Worm (Caenorhabditis elegans): ENCODE measurements around the gene tbc-8.
A peak's percentile ranks its signal among the peaks of the same experiment; 100 is the strongest.

Gene tbc-8

ce11 chrIII:10398919-10399318, 34.2 kb downstream of the tbc-8 start (continued):
- TF ChIP-seq nhr-237 (tag; optimal IDR thresholded peaks at IDR 0.05) (no peak), elt-2 (tag; optimal IDR thresholded peaks at IDR 0.05) (no peak), pqm-1 (tag; optimal IDR thresholded peaks at IDR 0.05) (no peak), blmp-1 (tag; optimal IDR thresholded peaks at IDR 0.05) (no peak), dsc-1 (tag; optimal IDR thresholded peaks at IDR 0.05) (no peak)

DNA sequence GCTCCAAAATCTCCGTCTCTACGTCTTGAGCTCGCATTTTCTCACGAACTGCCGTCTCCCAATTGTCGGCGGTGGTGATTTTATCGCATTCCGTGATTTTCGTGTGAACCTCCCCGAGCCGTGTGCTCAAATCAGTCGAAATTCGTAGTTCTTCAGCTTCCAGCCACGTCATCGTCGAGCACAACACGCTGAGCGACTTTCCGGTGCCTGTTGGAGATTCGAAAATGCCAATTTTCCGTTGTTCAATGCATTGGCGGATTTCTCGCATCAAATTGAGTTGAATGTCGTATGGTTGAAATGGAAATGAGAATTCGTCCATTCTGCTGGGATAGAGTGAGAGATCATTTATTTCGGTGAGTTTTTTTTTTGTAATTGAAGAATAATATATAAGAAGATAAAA, 40.2 kb downstream of the tbc-8 start, which contains the start of the genes M03C11.3 and chl-1:
Gene M03C11.3, plus strand, starts transcription at position 153 of the 400 bp plus-strand sequence.
Gene chl-1, minus strand, starts transcription at position 323 of the 400 bp plus-strand sequence.
- TF ChIP-seq lin-14 (GFP tag; optimal IDR thresholded peaks at IDR 0.05) (no peak), ets-5 (GFP tag; IDR thresholded peaks at IDR 0.05) (no peak), efl-1 (optimal IDR thresholded peaks at IDR 0.05) (no peak), efl-1 (GFP tag; optimal IDR thresholded peaks at IDR 0.05 in 1 of 2) (peak in 1 of 2 experiments; percentile 91), nhr-19 (GFP tag; conservative IDR thresholded peaks at IDR 0.05) (no peak), grh-1 (GFP tag; IDR thresholded peaks at IDR 0.05) (no peak), nhr-85 (tag) (no peak)

ce11 chrIII:10407198-10407663, 42.5 kb downstream of the tbc-8 start, which contains the start of gene hat-1:
Gene hat-1, minus strand, starts transcription at chrIII:10407248.
- TF ChIP-seq Y116A8C.19 (tag; optimal IDR thresholded peaks at IDR 0.05; ENCODE audit: borderline replicate concordance): no peak
- peak; percentile 98 for TF ChIP-seq nhr-47 (tag; optimal IDR thresholded peaks at IDR 0.05)
- peak; percentile 71 for TF ChIP-seq aly-2 (tag; optimal IDR thresholded peaks at IDR 0.05)
- peak; percentile 95 for TF ChIP-seq jun-1 (tag; optimal IDR thresholded peaks at IDR 0.05)
- TF ChIP-seq unc-62 (GFP tag; optimal IDR thresholded peaks at IDR 0.05): no peak
- peak; percentile 91 for TF ChIP-seq lin-15B (tag; optimal IDR thresholded peaks at IDR 0.05)
- peak; percentile 91 for TF ChIP-seq mab-9 (GFP tag; IDR thresholded peaks at IDR 0.05)
- TF ChIP-seq nhr-12 (tag; optimal IDR thresholded peaks at IDR 0.05): no peak
- peak; percentile 97 for TF ChIP-seq nhr-19 (GFP tag; conservative IDR thresholded peaks at IDR 0.05)
- TF ChIP-seq fkh-4 (tag; optimal IDR thresholded peaks at IDR 0.05; ENCODE audit: borderline replicate concordance): peak; percentile 76
- TF ChIP-seq tbx-2 (tag; optimal IDR thresholded peaks at IDR 0.05): peak; percentile 97
- TF ChIP-seq elt-2 (tag; optimal IDR thresholded peaks at IDR 0.05): peak; percentile 85
- no peak for TF ChIP-seq ces-1 (GFP tag; optimal IDR thresholded peaks at IDR 0.05)
- peak; percentile 95 for TF ChIP-seq lin-13 (GFP tag; optimal IDR thresholded peaks at IDR 0.05)
- no peak for TF ChIP-seq unc-30 (tag; optimal IDR thresholded peaks at IDR 0.05)
- peak; percentile 93 for TF ChIP-seq skn-1 (tag; optimal IDR thresholded peaks at IDR 0.05)
- peak; percentile 95 for TF ChIP-seq mep-1 (tag; optimal IDR thresholded peaks at IDR 0.05)
- TF ChIP-seq nhr-71 (tag; optimal IDR thresholded peaks at IDR 0.05): peak; percentile 98
- TF ChIP-seq efl-3 (GFP tag; optimal IDR thresholded peaks at IDR 0.05): peak; percentile 54
- TF ChIP-seq lsy-2 (tag; optimal IDR thresholded peaks at IDR 0.05): peak; percentile 95 to 96
- peak; percentile 86 for TF ChIP-seq aha-1 (tag; optimal IDR thresholded peaks at IDR 0.05)
- TF ChIP-seq nhr-20 (tag; optimal IDR thresholded peaks at IDR 0.05): peak; percentile 97
- TF ChIP-seq swsn-7 (tag; optimal IDR thresholded peaks at IDR 0.05): peak; percentile 97
- no peak for TF ChIP-seq pqm-1 (tag; optimal IDR thresholded peaks at IDR 0.05)
- peak in 1 of 2 experiments; percentile 7 for TF ChIP-seq egl-27 (tag; optimal IDR thresholded peaks at IDR 0.05)
- peak in 3 of 6 experiments; percentile 71 to 95 (median 91) for TF ChIP-seq elt-3 (tag; optimal IDR thresholded peaks at IDR 0.05)
- TF ChIP-seq fos-1 (tag; optimal IDR thresholded peaks at IDR 0.05): peak; percentile 92
- peak; percentile 96 for TF ChIP-seq dsc-1 (tag; optimal IDR thresholded peaks at IDR 0.05)
- peak; percentile 57 for TF ChIP-seq pag-3 (tag; optimal IDR thresholded peaks at IDR 0.05; ENCODE audit: borderline replicate concordance, insufficient read depth)
- TF ChIP-seq C04F5.9 (tag; optimal IDR thresholded peaks at IDR 0.05): peak; percentile 94
- TF ChIP-seq nhr-11 (tag; optimal IDR thresholded peaks at IDR 0.05): peak; percentile 91
- no peak for TF ChIP-seq lir-3 (tag; optimal IDR thresholded peaks at IDR 0.05; ENCODE audit: poor library complexity)
- TF ChIP-seq blmp-1 (tag; optimal IDR thresholded peaks at IDR 0.05): peak; percentile 82
- peak; percentile 66; the same call in 1 of the 2 replicates for TF ChIP-seq unc-98 (GFP tag; IDR thresholded peaks at IDR 0.05)
- peak; percentile 92 for TF ChIP-seq egl-13 (tag; optimal IDR thresholded peaks at IDR 0.05)
- TF ChIP-seq lin-14 (GFP tag; optimal IDR thresholded peaks at IDR 0.05): peak; percentile 98
- peak; percentile 91 for TF ChIP-seq nhr-77 (tag; optimal IDR thresholded peaks at IDR 0.05)
- TF ChIP-seq hpl-2 (GFP tag; optimal IDR thresholded peaks at IDR 0.05): peak; percentile 77
- TF ChIP-seq ceh-90 (tag; optimal IDR thresholded peaks at IDR 0.05): peak; percentile 60
- TF ChIP-seq hlh-17 (GFP tag; optimal IDR thresholded peaks at IDR 0.05; ENCODE audit: borderline replicate concordance): no peak
- peak; percentile 99 for TF ChIP-seq zip-4 (GFP tag; optimal IDR thresholded peaks at IDR 0.05)
- peak; percentile 83 for TF ChIP-seq nhr-237 (tag; optimal IDR thresholded peaks at IDR 0.05)

Data from whole organism, L1 larva.